Worm (Caenorhabditis elegans) whole organism, L4/young adult: Measurements from ENCODE around the gene oac-46.

Experiments
- W03F9.2 ChIP-seq: fragments of 150-350 bp; optimal IDR thresholded peaks from 2 replicates; lab custom pipeline; 2014; ENCODE audit warnings: missing biosample characterization, missing genetic modification characterization
- dao-5 ChIP-seq: sonication (generic microtip); optimal IDR thresholded peaks from 2 replicates; lab custom pipeline; 2016; ENCODE audit warnings: missing genotype, missing genetic modification characterization, moderate library complexity, missing compliant biosample characterization
- him-1 ChIP-seq: sonication (generic microtip); optimal IDR thresholded peaks from 2 replicates; lab custom pipeline; 2016; ENCODE audit warnings: missing genotype, missing genetic modification reagents, missing genetic modification characterization, missing compliant biosample characterization

DNA sequence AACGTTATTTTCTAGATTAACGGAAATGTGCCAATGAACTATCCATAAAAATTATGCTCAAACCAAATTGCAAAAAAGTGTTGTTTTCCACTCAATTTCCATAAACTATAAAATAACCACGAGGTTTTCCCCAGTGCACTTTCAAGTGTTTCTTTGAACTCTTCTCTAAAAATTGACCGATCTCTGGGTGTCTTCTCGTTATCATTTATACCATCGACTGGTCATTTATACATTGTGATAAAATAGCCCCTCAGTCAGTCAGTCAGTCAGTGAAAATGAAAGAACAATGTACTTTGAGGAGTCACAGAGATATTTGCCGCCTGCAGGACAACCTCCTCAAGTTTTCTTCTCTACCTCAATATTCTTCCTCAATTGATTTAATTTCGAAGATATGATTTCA lies 6.0 kb downstream of the oac-46 start:
- TF ChIP-seq W03F9.2 (tag; lab: Kevin White, UChicago) = no peak
- TF ChIP-seq him-1 (tag; lab: Kevin White, UChicago) = no peak
- TF ChIP-seq dao-5 (tag; lab: Kevin White, UChicago) = no peak
